Fruit fly (Drosophila melanogaster): ENCODE results near the gene Traf6.

DNA sequence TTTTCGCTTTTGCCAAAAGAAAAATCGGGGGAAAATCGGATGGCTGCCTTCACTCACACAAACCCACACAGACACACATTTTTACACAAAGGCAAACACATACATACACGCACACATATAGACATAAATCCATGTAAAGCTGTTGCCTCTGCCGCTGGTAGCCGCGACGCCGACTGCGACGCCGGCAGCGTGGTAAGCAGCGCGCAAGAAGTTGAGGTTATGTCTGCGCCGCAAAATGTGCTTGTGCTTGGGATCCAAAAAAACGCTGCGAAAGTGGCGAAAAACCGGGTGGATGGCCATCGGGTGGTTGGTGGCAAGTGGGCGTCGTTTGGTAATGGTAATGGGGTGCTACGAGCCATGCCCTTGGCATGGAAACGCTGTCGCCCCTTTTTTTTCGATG lies 22.7 kb upstream of the Traf6 start:
- no peak for TF ChIP-seq CG2199 (GFP tag; IDR thresholded peaks at IDR 0.05)
- no peak for TF ChIP-seq slbo (GFP tag; IDR thresholded peaks at IDR 0.05)
- TF ChIP-seq crp (GFP tag; optimal IDR thresholded peaks at IDR 0.05): no peak

Measured in whole organism, embryonic.